Fruit fly (Drosophila melanogaster) whole organism, adult: Measurements from ENCODE around the gene eIF1.

Experiments
- CG12768 ChIP-seq: fragments of 200-800 bp; sonication (Bioruptor generic); optimal IDR thresholded peaks from 2 replicates; lab custom pipeline; 2017; ENCODE audit warnings: missing biosample characterization, missing genetic modification characterization, mild to moderate bottlenecking, moderate library complexity, missing genetic modification reagents
- CG14711 ChIP-seq: fragments of 200-800 bp; sonication (Bioruptor generic); optimal IDR thresholded peaks from 2 replicates; lab custom pipeline; 2018; ENCODE audit warnings: missing biosample characterization, mild to moderate bottlenecking, missing genetic modification characterization, moderate library complexity
- CG1620 ChIP-seq: fragments of 200-800 bp; sonication (Bioruptor generic); optimal IDR thresholded peaks from 2 replicates; lab custom pipeline; 2016; ENCODE audit warnings: missing biosample characterization, missing genetic modification characterization
- Hr96 ChIP-seq: fragments of 200-800 bp; sonication (Bioruptor generic); optimal IDR thresholded peaks from 2 replicates; lab custom pipeline; 2016; ENCODE audit warnings: missing biosample characterization, missing genetic modification characterization
- bab1 ChIP-seq: fragments of 200-800 bp; sonication (Bioruptor generic); optimal IDR thresholded peaks from 3 replicates; lab custom pipeline; 2019; ENCODE audit warnings: missing biosample characterization, mild to moderate bottlenecking, missing genetic modification characterization, moderate library complexity
- cnc ChIP-seq, 2 experiments: fragments of >200 bp; optimal IDR thresholded peaks; 2 replicates each; lab custom pipeline; 2017
- kay ChIP-seq: fragments of 200-800 bp; sonication (Bioruptor generic); peaks from one replicate; lab custom pipeline; 2016; ENCODE audit warnings: missing biosample characterization, missing genetic modification characterization, borderline replicate concordance
- ovo ChIP-seq: fragments of 200-800 bp; sonication (Bioruptor generic); optimal IDR thresholded peaks from 2 replicates; lab custom pipeline; 2016; ENCODE audit warnings: missing biosample characterization, missing genetic modification characterization
- pad ChIP-seq: fragments of 200-800 bp; sonication (Bioruptor generic); optimal IDR thresholded peaks from 3 replicates; lab custom pipeline; 2017; ENCODE audit warnings: missing biosample characterization, missing genetic modification characterization, mild to moderate bottlenecking, moderate library complexity, missing genetic modification reagents
- tj ChIP-seq: fragments of 200-800 bp; sonication (Bioruptor generic); optimal IDR thresholded peaks from 3 replicates; lab custom pipeline; 2017; ENCODE audit warnings: missing biosample characterization, mild to moderate bottlenecking, missing genetic modification characterization, moderate library complexity

- TF ChIP-seq CG12768 (GFP tag; lab: Kevin White, UChicago): peak; percentile 18
- peak; percentile 93 for TF ChIP-seq bab1 (GFP tag; lab: Kevin White, UChicago)
- peak; percentile 69 for TF ChIP-seq tj (GFP tag; lab: Kevin White, UChicago)
- TF ChIP-seq pad (GFP tag; lab: Kevin White, UChicago): peak; percentile 36
- peak; percentile 70 for TF ChIP-seq CG14711
- TF ChIP-seq Hr96 (GFP tag; lab: Kevin White, UChicago): peak; percentile 36
- TF ChIP-seq cnc (optimal IDR thresholded peaks at IDR 0.05; lab: Kevin White, UChicago): no peak
- no peak for TF ChIP-seq kay (GFP tag; lab: Kevin White, UChicago)
- TF ChIP-seq ovo: no peak
- peak; percentile 47 for TF ChIP-seq CG1620 (GFP tag; lab: Kevin White, UChicago)
Observed at dm6 chr3L:3179474-3179873, 43.7 kb upstream of the eIF1 start.
